Fruit fly (Drosophila melanogaster) whole organism, prepupa: ENCODE results near the gene JIL-1.

Source experiments
- CG1621 ChIP-seq: fragments of 200-800 bp; sonication (Bioruptor generic); optimal IDR thresholded peaks from 3 replicates; lab custom pipeline; 2018; ENCODE audit warnings: missing biosample characterization, mild to moderate bottlenecking, missing genetic modification characterization
- Eip78C ChIP-seq: fragments of 200-800 bp; sonication (Bioruptor generic); peaks from one replicate; lab custom pipeline; 2016; ENCODE audit warnings: missing biosample characterization, missing genetic modification characterization
- Ets21C ChIP-seq: fragments of 200-800 bp; sonication (Bioruptor generic); optimal IDR thresholded peaks from 3 replicates; lab custom pipeline; 2016; ENCODE audit warnings: missing biosample characterization, missing genetic modification characterization
- Hr39 ChIP-seq: fragments of 200-800 bp; sonication (Bioruptor generic); optimal IDR thresholded peaks from 2 replicates; lab custom pipeline; 2016; ENCODE audit warnings: missing biosample characterization, missing genetic modification characterization
- pdm3 ChIP-seq: fragments of 200-800 bp; sonication (Bioruptor generic); optimal IDR thresholded peaks from 3 replicates; lab custom pipeline; 2016; ENCODE audit warnings: missing biosample characterization, missing genetic modification characterization
- svp ChIP-seq: fragments of 200-800 bp; sonication (Bioruptor generic); peaks from one replicate; lab custom pipeline; 2016; ENCODE audit warnings: missing biosample characterization, missing genetic modification characterization

dm6 chr3L:11062441-11062840 is 30.6 kb downstream of the JIL-1 start, which contains the start of gene CG32069:
- TF ChIP-seq Eip78C (peak; percentile 32), CG1621 (no peak), Ets21C (GFP tag; lab: Kevin White, UChicago) (no peak), Hr39 (GFP tag; lab: Kevin White, UChicago) (no peak), svp (GFP tag; lab: Kevin White, UChicago) (no peak), pdm3 (GFP tag; lab: Kevin White, UChicago) (no peak)
